Worm (Caenorhabditis elegans): ENCODE data around the gene ZK1098.2.

The ZK1098.2 gene

ce11 chrIII:9528824-9529223 lies at the start of gene ZK1098.2:
Gene ZK1098.2 (plus strand): TSS chrIII:9529159.
- TF ChIP-seq hmbx-1 (tag; optimal IDR thresholded peaks at IDR 0.05): no peak
- TF ChIP-seq ceh-36 (tag; optimal IDR thresholded peaks at IDR 0.05): no peak
- TF ChIP-seq tra-4 (tag; optimal IDR thresholded peaks at IDR 0.05): no peak
- no peak for TF ChIP-seq tbx-37 (GFP tag; conservative IDR thresholded peaks at IDR 0.05)
- no peak for TF ChIP-seq B0310.2 (tag; optimal IDR thresholded peaks at IDR 0.05)
- no peak for TF ChIP-seq hnd-1 (tag; optimal IDR thresholded peaks at IDR 0.05)
- no peak for TF ChIP-seq F13C5.2 (tag; optimal IDR thresholded peaks at IDR 0.05)
- TF ChIP-seq ama-1 (optimal IDR thresholded peaks at IDR 0.05): no peak
- no peak for TF ChIP-seq ceh-13 (GFP tag; optimal IDR thresholded peaks at IDR 0.05)
- TF ChIP-seq flt-1 (GFP tag; IDR thresholded peaks at IDR 0.05): no peak
- no peak for TF ChIP-seq pes-1 (GFP tag; IDR thresholded peaks at IDR 0.05)
- no peak for TF ChIP-seq sea-1 (GFP tag; conservative IDR thresholded peaks at IDR 0.05)
- no peak for TF ChIP-seq ets-7 (tag; optimal IDR thresholded peaks at IDR 0.05)

ce11 chrIII:9482423-9482993 lies 46.5 kb upstream of the ZK1098.2 start:
- no peak for TF ChIP-seq ceh-13 (GFP tag; optimal IDR thresholded peaks at IDR 0.05)
- no peak for TF ChIP-seq tra-4 (tag; optimal IDR thresholded peaks at IDR 0.05)
- no peak for TF ChIP-seq F13C5.2 (tag; optimal IDR thresholded peaks at IDR 0.05)
- no peak for TF ChIP-seq hmg-4 (GFP tag; optimal IDR thresholded peaks at IDR 0.05)
- TF ChIP-seq B0310.2 (tag; optimal IDR thresholded peaks at IDR 0.05): no peak
- no peak for TF ChIP-seq scrt-1 (GFP tag; IDR thresholded peaks at IDR 0.05)
- TF ChIP-seq pes-1 (GFP tag; IDR thresholded peaks at IDR 0.05): no peak
- TF ChIP-seq flt-1 (GFP tag; IDR thresholded peaks at IDR 0.05): no peak
- no peak for TF ChIP-seq aly-1 (tag; optimal IDR thresholded peaks at IDR 0.05)
- TF ChIP-seq ceh-36 (tag; optimal IDR thresholded peaks at IDR 0.05): no peak
- no peak for TF ChIP-seq ets-7 (tag; optimal IDR thresholded peaks at IDR 0.05)
- TF ChIP-seq sea-1 (GFP tag; conservative IDR thresholded peaks at IDR 0.05): no peak
- no peak for TF ChIP-seq hmbx-1 (tag; optimal IDR thresholded peaks at IDR 0.05)
- no peak for TF ChIP-seq ama-1 (optimal IDR thresholded peaks at IDR 0.05)
- no peak for TF ChIP-seq hnd-1 (tag; optimal IDR thresholded peaks at IDR 0.05)

- no peak for TF ChIP-seq ceh-36 (tag; optimal IDR thresholded peaks at IDR 0.05)
- TF ChIP-seq tra-4 (tag; optimal IDR thresholded peaks at IDR 0.05): no peak
- no peak for TF ChIP-seq ceh-13 (GFP tag; optimal IDR thresholded peaks at IDR 0.05)
- no peak for TF ChIP-seq ama-1 (optimal IDR thresholded peaks at IDR 0.05)
- no peak for TF ChIP-seq hnd-1 (tag; optimal IDR thresholded peaks at IDR 0.05)
Measured at ce11 chrIII:9483716-9484115, 45.2 kb upstream of the ZK1098.2 start.

ce11 chrIII:9485373-9485772 lies 43.6 kb upstream of the ZK1098.2 start, which contains the start of gene bre-3:
Gene bre-3 (minus strand): TSS chrIII:9485473.
- TF ChIP-seq hnd-1 (tag; optimal IDR thresholded peaks at IDR 0.05) (no peak), scrt-1 (GFP tag; IDR thresholded peaks at IDR 0.05) (no peak), B0310.2 (tag; optimal IDR thresholded peaks at IDR 0.05) (no peak), sea-1 (GFP tag; conservative IDR thresholded peaks at IDR 0.05) (no peak), F13C5.2 (tag; optimal IDR thresholded peaks at IDR 0.05) (no peak), aly-1 (tag; optimal IDR thresholded peaks at IDR 0.05) (no peak), tbx-11 (GFP tag; IDR thresholded peaks at IDR 0.05) (no peak), tbx-37 (GFP tag; conservative IDR thresholded peaks at IDR 0.05) (no peak), ceh-13 (GFP tag; optimal IDR thresholded peaks at IDR 0.05) (no peak), pes-1 (GFP tag; IDR thresholded peaks at IDR 0.05) (no peak), hmg-4 (GFP tag; optimal IDR thresholded peaks at IDR 0.05) (no peak), ets-7 (tag; optimal IDR thresholded peaks at IDR 0.05) (no peak), ceh-36 (tag; optimal IDR thresholded peaks at IDR 0.05) (no peak)

- no peak for TF ChIP-seq hnd-1 (tag; optimal IDR thresholded peaks at IDR 0.05)
- no peak for TF ChIP-seq pes-1 (GFP tag; IDR thresholded peaks at IDR 0.05)
- TF ChIP-seq tbx-11 (GFP tag; IDR thresholded peaks at IDR 0.05): no peak
- no peak for TF ChIP-seq hmbx-1 (tag; optimal IDR thresholded peaks at IDR 0.05)
- TF ChIP-seq flt-1 (GFP tag; IDR thresholded peaks at IDR 0.05): no peak
- TF ChIP-seq hmg-4 (GFP tag; optimal IDR thresholded peaks at IDR 0.05): no peak
- no peak for TF ChIP-seq ceh-13 (GFP tag; optimal IDR thresholded peaks at IDR 0.05)
- no peak for TF ChIP-seq tbx-37 (GFP tag; conservative IDR thresholded peaks at IDR 0.05)
- no peak for TF ChIP-seq aly-1 (tag; optimal IDR thresholded peaks at IDR 0.05)
- no peak for TF ChIP-seq ama-1 (optimal IDR thresholded peaks at IDR 0.05)
- TF ChIP-seq B0310.2 (tag; optimal IDR thresholded peaks at IDR 0.05): no peak
- TF ChIP-seq sea-1 (GFP tag; conservative IDR thresholded peaks at IDR 0.05): no peak
- no peak for TF ChIP-seq ceh-36 (tag; optimal IDR thresholded peaks at IDR 0.05)
- no peak for TF ChIP-seq scrt-1 (GFP tag; IDR thresholded peaks at IDR 0.05)
- no peak for TF ChIP-seq tra-4 (tag; optimal IDR thresholded peaks at IDR 0.05)
- TF ChIP-seq ets-7 (tag; optimal IDR thresholded peaks at IDR 0.05): no peak
- no peak for TF ChIP-seq F13C5.2 (tag; optimal IDR thresholded peaks at IDR 0.05)
Measured at ce11 chrIII:9487454-9487853, 41.5 kb upstream of the ZK1098.2 start.

- TF ChIP-seq B0310.2 (tag; optimal IDR thresholded peaks at IDR 0.05): no peak
- TF ChIP-seq tra-4 (tag; optimal IDR thresholded peaks at IDR 0.05): no peak
- TF ChIP-seq ama-1 (optimal IDR thresholded peaks at IDR 0.05): no peak
- TF ChIP-seq ceh-13 (GFP tag; optimal IDR thresholded peaks at IDR 0.05): no peak
- TF ChIP-seq flt-1 (GFP tag; IDR thresholded peaks at IDR 0.05): no peak
- no peak for TF ChIP-seq tbx-11 (GFP tag; IDR thresholded peaks at IDR 0.05)
- TF ChIP-seq hnd-1 (tag; optimal IDR thresholded peaks at IDR 0.05): no peak
- no peak for TF ChIP-seq ets-7 (tag; optimal IDR thresholded peaks at IDR 0.05)
- TF ChIP-seq hmg-4 (GFP tag; optimal IDR thresholded peaks at IDR 0.05): no peak
- TF ChIP-seq aly-1 (tag; optimal IDR thresholded peaks at IDR 0.05): no peak
- TF ChIP-seq ceh-36 (tag; optimal IDR thresholded peaks at IDR 0.05): no peak
- no peak for TF ChIP-seq scrt-1 (GFP tag; IDR thresholded peaks at IDR 0.05)
- TF ChIP-seq F13C5.2 (tag; optimal IDR thresholded peaks at IDR 0.05): no peak
- TF ChIP-seq tbx-37 (GFP tag; conservative IDR thresholded peaks at IDR 0.05): no peak
- TF ChIP-seq pes-1 (GFP tag; IDR thresholded peaks at IDR 0.05): no peak
- TF ChIP-seq hmbx-1 (tag; optimal IDR thresholded peaks at IDR 0.05): no peak
- no peak for TF ChIP-seq sea-1 (GFP tag; conservative IDR thresholded peaks at IDR 0.05)
Measured at ce11 chrIII:9488027-9488426, 40.9 kb upstream of the ZK1098.2 start.

- TF ChIP-seq pes-1 (GFP tag; IDR thresholded peaks at IDR 0.05): no peak
- no peak for TF ChIP-seq ceh-36 (tag; optimal IDR thresholded peaks at IDR 0.05)
- TF ChIP-seq F13C5.2 (tag; optimal IDR thresholded peaks at IDR 0.05): no peak
- no peak for TF ChIP-seq tbx-37 (GFP tag; conservative IDR thresholded peaks at IDR 0.05)
- no peak for TF ChIP-seq B0310.2 (tag; optimal IDR thresholded peaks at IDR 0.05)
- TF ChIP-seq flt-1 (GFP tag; IDR thresholded peaks at IDR 0.05): no peak
- no peak for TF ChIP-seq aly-1 (tag; optimal IDR thresholded peaks at IDR 0.05)
- TF ChIP-seq ets-7 (tag; optimal IDR thresholded peaks at IDR 0.05): no peak
Measured at ce11 chrIII:9488431-9488830, 40.5 kb upstream of the ZK1098.2 start, which contains the start of gene nlp-36. Gene nlp-36 (plus strand): TSS chrIII:9488731.

Measured in whole organism, early embryonic.